Fruit fly (Drosophila melanogaster): ENCODE results near the gene CG13310.

DNA sequence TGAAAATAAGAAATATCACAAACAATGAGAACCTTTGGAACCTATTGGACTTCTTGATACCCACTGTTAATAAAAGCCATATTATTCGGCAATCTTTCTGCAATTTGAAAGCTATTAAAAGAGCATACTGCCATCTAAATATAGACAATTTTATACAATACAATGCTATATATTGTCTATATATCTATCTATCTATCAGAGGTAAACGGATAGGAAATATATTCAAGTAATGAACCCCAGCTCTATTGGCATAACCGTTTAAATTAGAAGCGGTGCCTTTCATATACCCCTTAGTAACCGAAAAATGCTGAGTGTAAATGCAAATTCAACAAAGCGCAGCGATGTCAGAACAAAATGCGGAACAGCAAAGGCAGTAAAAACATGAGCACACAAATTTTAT lies 36.5 kb downstream of the CG13310 start:
- TF ChIP-seq Clk (GFP tag; optimal IDR thresholded peaks at IDR 0.05) (no peak), Hr96 (GFP tag; optimal IDR thresholded peaks at IDR 0.05) (no peak), bab1 (GFP tag; optimal IDR thresholded peaks at IDR 0.05) (no peak), toe (GFP tag; optimal IDR thresholded peaks at IDR 0.05) (no peak), CG11617 (GFP tag; optimal IDR thresholded peaks at IDR 0.05) (no peak), CG7101 (tag; optimal IDR thresholded peaks at IDR 0.05) (no peak), ovo (GFP tag; optimal IDR thresholded peaks at IDR 0.05) (no peak), Mnt (GFP tag; optimal IDR thresholded peaks at IDR 0.05) (no peak), pad (GFP tag; optimal IDR thresholded peaks at IDR 0.05) (no peak), tj (GFP tag; optimal IDR thresholded peaks at IDR 0.05) (no peak), CG33017 (tag; optimal IDR thresholded peaks at IDR 0.05) (no peak), CG7045 (GFP tag; optimal IDR thresholded peaks at IDR 0.05) (no peak), cnc (optimal IDR thresholded peaks at IDR 0.05) (no peak)

All from whole organism, adult.